Fruit fly (Drosophila melanogaster) S2 (cell line): ENCODE results near the gene Or85f.

ENCODE experiments used
- CG8478 ChIP-seq: fragments of >200 bp; optimal IDR thresholded peaks from 2 replicates; lab custom pipeline; 2018
- CTCF ChIP-seq, 2 experiments: fragments of >200 bp; optimal IDR thresholded peaks; 2 replicates each; lab custom pipeline; 2018

Gene Or85f

dm6 chr3R:9430344-9431253, 32.6 kb downstream of the Or85f start:
- TF ChIP-seq CTCF (optimal IDR thresholded peaks at IDR 0.05; lab: Kevin White, UChicago) (no peak), CG8478 (lab: Kevin White, UChicago) (no peak)

DNA sequence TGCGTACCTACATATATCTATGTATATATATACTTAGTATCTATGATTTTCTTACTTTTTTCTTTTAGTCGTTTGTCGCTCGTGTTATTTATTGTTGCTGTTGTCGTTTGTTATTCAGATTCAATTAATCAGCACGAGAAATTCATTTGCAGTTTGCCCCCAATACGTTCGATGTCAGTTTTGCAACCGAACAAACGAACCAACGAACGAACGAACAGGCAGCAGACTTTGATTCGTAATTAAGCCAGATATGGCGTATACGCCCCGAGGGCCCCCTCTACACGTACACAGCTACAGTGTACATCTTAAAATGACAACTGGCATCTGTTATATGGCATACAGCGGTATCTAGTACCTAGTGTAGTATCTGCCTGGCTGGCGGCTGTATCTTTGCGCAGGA, 35.3 kb downstream of the Or85f start:
- no peak for TF ChIP-seq CTCF (optimal IDR thresholded peaks at IDR 0.05; lab: Kevin White, UChicago)
- no peak for TF ChIP-seq CG8478 (lab: Kevin White, UChicago)

- TF ChIP-seq CTCF (optimal IDR thresholded peaks at IDR 0.05; lab: Kevin White, UChicago) (no peak), CG8478 (lab: Kevin White, UChicago) (no peak)
Observed at dm6 chr3R:9433774-9434173, 35.8 kb downstream of the Or85f start.

dm6 chr3R:9434543-9435407, 36.8 kb downstream of the Or85f start:
- no peak for TF ChIP-seq CTCF (optimal IDR thresholded peaks at IDR 0.05; lab: Kevin White, UChicago)
- no peak for TF ChIP-seq CG8478 (lab: Kevin White, UChicago)

dm6 chr3R:9435898-9436297, 37.9 kb downstream of the Or85f start:
- no peak for TF ChIP-seq CG8478 (lab: Kevin White, UChicago)
- TF ChIP-seq CTCF (optimal IDR thresholded peaks at IDR 0.05; lab: Kevin White, UChicago) = no peak

DNA sequence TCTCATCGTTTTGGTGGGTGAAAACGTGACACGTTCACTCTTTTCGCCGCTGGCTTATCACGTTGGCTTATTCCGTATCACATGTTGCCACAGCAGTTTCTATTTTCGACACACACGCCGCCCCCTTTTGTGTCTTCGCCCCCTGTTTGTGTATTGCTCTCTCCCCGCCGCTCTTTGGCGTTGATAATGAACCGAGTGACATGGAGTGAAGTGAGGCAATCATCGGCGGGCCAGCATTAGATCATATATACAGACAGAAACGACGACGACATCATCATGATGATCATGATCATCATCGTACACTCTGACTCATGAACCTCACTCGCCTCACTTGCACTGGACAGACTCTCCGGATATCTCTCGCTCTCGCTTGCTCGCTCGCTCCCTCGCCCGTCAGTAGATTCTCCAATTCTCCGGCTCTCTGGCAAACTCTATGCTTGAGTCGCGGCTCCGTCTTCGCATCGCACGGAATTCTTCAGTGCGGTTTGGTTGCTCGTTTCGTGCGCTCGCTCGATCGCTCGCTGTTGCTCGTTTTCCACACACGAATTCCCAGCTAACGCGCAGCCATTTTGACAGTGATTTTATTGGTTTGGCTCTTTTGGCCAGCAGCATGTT, 38.5 kb downstream of the Or85f start:
- TF ChIP-seq CG8478 (lab: Kevin White, UChicago) = no peak
- TF ChIP-seq CTCF (optimal IDR thresholded peaks at IDR 0.05; lab: Kevin White, UChicago) = no peak

dm6 chr3R:9437618-9438017, 39.6 kb downstream of the Or85f start:
- no peak for TF ChIP-seq CG8478 (lab: Kevin White, UChicago)

DNA sequence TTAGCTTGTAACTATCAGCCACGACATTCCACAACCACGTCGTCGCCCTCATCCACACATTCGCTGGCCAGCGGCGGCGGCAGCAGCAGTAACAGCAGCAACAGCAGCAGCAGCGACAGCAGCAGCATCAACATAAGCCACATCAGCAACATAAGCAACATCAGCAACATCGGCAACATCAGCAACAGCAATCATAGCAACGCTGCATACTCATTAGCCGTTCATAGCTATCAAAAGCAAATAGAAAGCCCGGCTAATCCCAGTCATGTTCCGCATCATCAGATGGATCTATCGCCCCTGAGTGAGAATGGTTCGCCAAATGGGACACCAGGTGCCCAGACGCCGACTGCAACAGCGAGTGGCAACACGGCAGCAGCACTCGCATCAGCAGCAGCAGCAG, 43.1 kb downstream of the Or85f start:
- no peak for TF ChIP-seq CG8478 (lab: Kevin White, UChicago)
- TF ChIP-seq CTCF (optimal IDR thresholded peaks at IDR 0.05; lab: Kevin White, UChicago) = no peak

dm6 chr3R:9441996-9442395, 44.0 kb downstream of the Or85f start:
- no peak for TF ChIP-seq CG8478 (lab: Kevin White, UChicago)
- TF ChIP-seq CTCF (optimal IDR thresholded peaks at IDR 0.05; lab: Kevin White, UChicago) = no peak

- TF ChIP-seq CG8478 (lab: Kevin White, UChicago) (no peak), CTCF (optimal IDR thresholded peaks at IDR 0.05; lab: Kevin White, UChicago) (no peak)
Observed at dm6 chr3R:9448320-9448719, 50.3 kb downstream of the Or85f start.
